Fruit fly (Drosophila melanogaster) whole organism, adult: Measurements from ENCODE around the gene Rubicon.

Experiments
- CG11617 ChIP-seq: fragments of 200-800 bp; sonication (Bioruptor generic); optimal IDR thresholded peaks from 2 replicates; lab custom pipeline; 2017; ENCODE audit warnings: mild to moderate bottlenecking, missing biosample characterization, missing genetic modification reagents, missing genetic modification characterization
- CG12768 ChIP-seq: fragments of 200-800 bp; sonication (Bioruptor generic); optimal IDR thresholded peaks from 2 replicates; lab custom pipeline; 2017; ENCODE audit warnings: missing biosample characterization, missing genetic modification characterization, mild to moderate bottlenecking, moderate library complexity, missing genetic modification reagents
- CG14711 ChIP-seq: fragments of 200-800 bp; sonication (Bioruptor generic); optimal IDR thresholded peaks from 2 replicates; lab custom pipeline; 2018; ENCODE audit warnings: missing biosample characterization, mild to moderate bottlenecking, missing genetic modification characterization, moderate library complexity
- CG7045 ChIP-seq: fragments of 200-800 bp; sonication (Bioruptor generic); optimal IDR thresholded peaks from 2 replicates; lab custom pipeline; 2017; ENCODE audit warnings: missing biosample characterization, mild to moderate bottlenecking, missing genetic modification characterization
- Crg-1 ChIP-seq: fragments of 200-800 bp; sonication (Bioruptor generic); optimal IDR thresholded peaks from 2 replicates; lab custom pipeline; 2016; ENCODE audit warnings: missing biosample characterization, missing genetic modification characterization
- Mnt ChIP-seq: fragments of 200-800 bp; sonication (Bioruptor generic); optimal IDR thresholded peaks from 2 replicates; lab custom pipeline; 2016; ENCODE audit warnings: missing biosample characterization, mild to moderate bottlenecking, missing genetic modification characterization
- kay ChIP-seq: fragments of 200-800 bp; sonication (Bioruptor generic); peaks from one replicate; lab custom pipeline; 2016; ENCODE audit warnings: missing biosample characterization, missing genetic modification characterization, borderline replicate concordance
- pad ChIP-seq: fragments of 200-800 bp; sonication (Bioruptor generic); optimal IDR thresholded peaks from 3 replicates; lab custom pipeline; 2017; ENCODE audit warnings: missing biosample characterization, missing genetic modification characterization, mild to moderate bottlenecking, moderate library complexity, missing genetic modification reagents

DNA sequence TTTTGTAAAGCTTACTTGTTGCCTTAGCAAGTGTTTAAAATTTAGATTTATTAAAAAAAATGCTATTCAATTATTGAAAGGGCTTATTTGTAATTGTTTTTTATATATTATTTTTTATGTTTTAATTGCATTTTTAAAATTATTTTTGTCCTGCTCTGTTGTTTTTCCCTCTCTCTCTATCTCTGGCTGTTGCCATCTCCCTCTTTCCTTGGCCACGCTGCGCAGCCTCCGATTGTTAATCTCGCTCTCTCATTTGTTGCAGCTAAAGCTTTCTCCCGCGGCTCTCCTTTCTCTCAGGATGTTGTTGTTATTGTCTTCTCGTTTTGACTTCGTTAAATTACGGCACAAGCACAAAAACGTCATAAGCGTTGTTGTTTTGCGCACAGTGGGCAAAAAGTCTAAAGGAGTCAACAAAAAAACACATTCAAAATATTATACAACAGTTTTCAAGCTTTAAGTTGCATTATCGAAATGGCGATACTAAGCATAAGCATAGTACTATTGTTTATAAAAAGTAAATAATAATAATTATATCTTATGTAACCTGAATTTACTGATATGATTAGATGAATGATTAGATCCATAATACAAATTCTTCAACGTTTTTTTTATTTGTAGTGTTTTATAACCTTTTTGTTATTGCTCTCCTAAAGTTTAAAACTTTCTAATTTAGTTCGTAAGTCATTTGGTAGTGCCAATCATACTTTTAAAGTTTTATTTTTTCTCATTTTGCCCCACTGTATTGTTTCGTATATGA lies 17.4 kb downstream of the Rubicon start:
- TF ChIP-seq Crg-1 (GFP tag; lab: Kevin White, UChicago) (no peak), CG14711 (no peak), pad (GFP tag; lab: Kevin White, UChicago) (no peak), CG11617 (GFP tag; lab: Kevin White, UChicago) (no peak), CG7045 (GFP tag; lab: Kevin White, UChicago) (no peak), kay (GFP tag; lab: Kevin White, UChicago) (no peak), CG12768 (no peak), Mnt (GFP tag; lab: Kevin White, UChicago) (no peak)
